Worm (Caenorhabditis elegans) whole organism, early embryonic: ENCODE results near the gene F42G8.8.

ENCODE experiments used
- B0310.2 ChIP-seq: sonication (generic microtip); optimal IDR thresholded peaks from 2 replicates; lab custom pipeline; 2016; ENCODE audit warnings: mild to moderate bottlenecking, missing genetic modification characterization, missing compliant biosample characterization
- F13C5.2 ChIP-seq: sonication (generic microtip); optimal IDR thresholded peaks from 2 replicates; lab custom pipeline; 2017; ENCODE audit warnings: mild to moderate bottlenecking, missing genetic modification characterization, inconsistent platforms, missing compliant biosample characterization
- ama-1 ChIP-seq: fragments of 150-350 bp; optimal IDR thresholded peaks from 2 replicates; lab custom pipeline; 2014
- ceh-13 ChIP-seq: fragments of 200-800 bp; sonication (Bioruptor generic); optimal IDR thresholded peaks from 2 replicates; lab custom pipeline; 2018; ENCODE audit warnings: mild to moderate bottlenecking, missing genetic modification characterization, missing compliant biosample characterization
- flt-1 ChIP-seq: fragments of 200-800 bp; sonication (Bioruptor generic); IDR thresholded peaks from 2 replicates; pipeline ENCODE4 v1.3.6; 2022; ENCODE audit warnings: missing genetic modification characterization, missing compliant biosample characterization
- hmbx-1 ChIP-seq: sonication (generic microtip); optimal IDR thresholded peaks from 2 replicates; lab custom pipeline; 2016; ENCODE audit warnings: mild to moderate bottlenecking, missing genetic modification characterization, missing compliant biosample characterization
- hmg-4 ChIP-seq: fragments of 200-800 bp; sonication (Bioruptor generic); optimal IDR thresholded peaks from 2 replicates; lab custom pipeline; 2018; ENCODE audit warnings: mild to moderate bottlenecking, missing genetic modification characterization, missing compliant biosample characterization
- pes-1 ChIP-seq: fragments of 200-800 bp; sonication (Bioruptor generic); IDR thresholded peaks from 2 replicates; pipeline ENCODE4 v1.3.6; 2022; ENCODE audit warnings: missing genetic modification reagents, missing genetic modification characterization, missing compliant biosample characterization
- sea-1 ChIP-seq: fragments of 200-800 bp; sonication (Bioruptor generic); conservative IDR thresholded peaks from 2 replicates; pipeline ENCODE4 v1.3.6; 2022; ENCODE audit warnings: missing genetic modification characterization, missing compliant biosample characterization

DNA sequence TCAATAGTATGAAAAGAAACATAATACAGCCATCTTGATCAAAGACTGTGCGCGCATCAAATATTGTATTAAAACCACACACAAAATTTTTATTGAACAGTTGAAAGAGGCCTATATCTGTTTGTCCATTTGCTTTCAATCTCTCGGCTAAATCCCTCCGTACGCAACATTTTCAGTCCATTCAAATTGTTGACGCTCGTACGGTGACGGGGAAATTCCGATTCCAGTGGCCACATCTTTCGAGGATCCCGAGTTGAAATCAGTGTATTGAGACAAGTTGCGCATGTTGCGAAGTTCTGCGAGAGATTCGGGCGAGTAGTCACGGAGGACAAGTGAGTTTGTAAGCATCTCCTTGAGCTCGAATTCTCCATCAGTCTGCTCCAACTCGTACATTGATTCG is 45.6 kb downstream of the F42G8.8 start:
- TF ChIP-seq sea-1 (no peak), ama-1 (lab: Kevin White, UChicago) (no peak), ceh-13 (GFP tag; lab: Kevin White, UChicago) (no peak), F13C5.2 (tag; lab: Kevin White, UChicago) (no peak), pes-1 (GFP tag; lab: Robert Waterston, UW) (no peak), B0310.2 (tag; lab: Kevin White, UChicago) (no peak), flt-1 (GFP tag; lab: Robert Waterston, UW) (no peak), hmbx-1 (tag; lab: Kevin White, UChicago) (no peak), hmg-4 (GFP tag; lab: Kevin White, UChicago) (no peak)
